Worm (Caenorhabditis elegans) whole organism, young adult: ENCODE data around the gene flr-4.
A peak's percentile ranks its signal among the peaks of the same experiment; 100 is the strongest.

Experiments
- B0019.2 ChIP-seq: fragments of 200-800 bp; sonication (Bioruptor generic); conservative IDR thresholded peaks from 2 replicates; pipeline ENCODE4 v1.3.6; 2022; ENCODE audit warnings: missing genetic modification reagents, missing genetic modification characterization, missing compliant biosample characterization
- D2030.7 ChIP-seq: fragments of 200-800 bp; sonication (Bioruptor generic); IDR thresholded peaks from 2 replicates; pipeline ENCODE4 v1.3.6; 2022; ENCODE audit warnings: missing genetic modification reagents, missing genetic modification characterization, missing compliant biosample characterization
- F39B2.1 ChIP-seq: fragments of 200-800 bp; sonication (Bioruptor generic); IDR thresholded peaks from 2 replicates; pipeline ENCODE4 v1.3.6; 2022; ENCODE audit warnings: missing genetic modification reagents, missing genetic modification characterization, missing compliant biosample characterization
- F49E8.2 ChIP-seq: sonication (generic microtip); optimal IDR thresholded peaks from 3 replicates; lab custom pipeline; 2017; ENCODE audit warnings: missing genetic modification characterization, mild to moderate bottlenecking, missing compliant biosample characterization, antibody characterized with exemption, moderate library complexity; ENCODE audit not compliant: insufficient read depth
- T07F8.4 ChIP-seq: sonication (generic microtip); optimal IDR thresholded peaks from 2 replicates; lab custom pipeline; 2016; ENCODE audit warnings: mild to moderate bottlenecking, missing genetic modification characterization, moderate library complexity, missing compliant biosample characterization
- Y53F4B.3 ChIP-seq: fragments of 200-800 bp; sonication (Bioruptor generic); IDR thresholded peaks from 2 replicates; pipeline ENCODE4 v1.3.6; 2022; ENCODE audit warnings: missing genetic modification reagents, missing genetic modification characterization, missing compliant biosample characterization
- Y67H2A.10 ChIP-seq: fragments of 200-800 bp; sonication (Bioruptor generic); conservative IDR thresholded peaks from 2 replicates; pipeline ENCODE4 v1.3.6; 2022; ENCODE audit warnings: missing genetic modification reagents, missing genetic modification characterization, missing compliant biosample characterization
- Y79H2A.3 ChIP-seq: fragments of 200-800 bp; sonication (Bioruptor generic); conservative IDR thresholded peaks from 2 replicates; pipeline ENCODE4 v1.3.6; 2022; ENCODE audit warnings: missing genetic modification reagents, missing genetic modification characterization, missing compliant biosample characterization
- Y95B8A.8 ChIP-seq: fragments of 200-800 bp; sonication (Bioruptor generic); IDR thresholded peaks from 2 replicates; pipeline ENCODE4 v1.3.6; 2022; ENCODE audit warnings: missing genetic modification reagents, missing genetic modification characterization, missing compliant biosample characterization
- aptf-2 ChIP-seq: fragments of 200-800 bp; sonication (Bioruptor generic); conservative IDR thresholded peaks from 2 replicates; pipeline ENCODE4 v1.3.6; 2022; ENCODE audit warnings: missing genetic modification reagents, missing genetic modification characterization, missing compliant biosample characterization
- atf-7 ChIP-seq: sonication (generic microtip); optimal IDR thresholded peaks from 2 replicates; lab custom pipeline; 2017; ENCODE audit warnings: mild to moderate bottlenecking, missing genetic modification characterization, missing compliant biosample characterization
- cebp-1 ChIP-seq, 2 experiments: fragments of 200-800 bp in 1 of 2; sonication (Bioruptor generic) in 1 of 2; sonication (generic microtip) in 1 of 2; IDR thresholded peaks in 1 of 2; optimal IDR thresholded peaks in 1 of 2; 2 replicates each; pipeline versions ENCODE4 v1.3.6 to Lab custom; 2017 to 2022; ENCODE audit warnings: missing compliant biosample characterization in 2 of 2, missing genetic modification characterization in 2 of 2, mild to moderate bottlenecking in 1 of 2, missing genetic modification reagents in 1 of 2, moderate library complexity in 1 of 2
- ceh-40 ChIP-seq: fragments of 200-800 bp; sonication (Bioruptor generic); IDR thresholded peaks from 2 replicates; pipeline ENCODE4 v1.3.6; 2022; ENCODE audit warnings: missing genetic modification characterization, missing compliant biosample characterization
- dpff-1 ChIP-seq: sonication (generic microtip); optimal IDR thresholded peaks from 2 replicates; lab custom pipeline; 2017; ENCODE audit warnings: mild to moderate bottlenecking, missing genetic modification characterization, missing compliant biosample characterization
- ekl-4 ChIP-seq: fragments of 200-800 bp; sonication (Bioruptor generic); IDR thresholded peaks from 2 replicates; pipeline ENCODE4 v1.3.6; 2022; ENCODE audit warnings: missing genetic modification reagents, missing genetic modification characterization, missing compliant biosample characterization
- hmg-20 ChIP-seq: fragments of 200-800 bp; sonication (Bioruptor generic); IDR thresholded peaks from 2 replicates; pipeline ENCODE4 v1.3.6; 2022; ENCODE audit warnings: missing genetic modification reagents, missing genetic modification characterization, missing compliant biosample characterization
- hsf-1 ChIP-seq: fragments of 200-800 bp; sonication (Bioruptor generic); IDR thresholded peaks from 2 replicates; pipeline ENCODE4 v1.3.6; 2022; ENCODE audit warnings: missing genetic modification reagents, missing genetic modification characterization, missing compliant biosample characterization
- let-526 ChIP-seq: fragments of 200-800 bp; sonication (Bioruptor generic); IDR thresholded peaks from 2 replicates; pipeline ENCODE4 v1.3.6; 2022; ENCODE audit warnings: missing genetic modification reagents, missing genetic modification characterization, missing compliant biosample characterization
- lir-1 ChIP-seq: fragments of 200-800 bp; sonication (Bioruptor generic); conservative IDR thresholded peaks from 2 replicates; pipeline ENCODE4 v1.3.6; 2022; ENCODE audit warnings: missing genetic modification reagents, missing genetic modification characterization, missing compliant biosample characterization
- madf-8 ChIP-seq: fragments of 200-800 bp; sonication (Bioruptor generic); conservative IDR thresholded peaks from 2 replicates; pipeline ENCODE4 v1.3.6; 2022; ENCODE audit warnings: missing genetic modification reagents, missing genetic modification characterization, missing compliant biosample characterization
- nfyb-1 ChIP-seq: fragments of 200-800 bp; sonication (Bioruptor generic); IDR thresholded peaks from 2 replicates; pipeline ENCODE4 v1.3.6; 2022; ENCODE audit warnings: missing genetic modification reagents, missing genetic modification characterization, missing compliant biosample characterization
- nhr-120 ChIP-seq: fragments of 200-800 bp; sonication (Bioruptor generic); IDR thresholded peaks from 2 replicates; pipeline ENCODE4 v1.3.6; 2022; ENCODE audit warnings: missing genetic modification characterization, missing compliant biosample characterization
- nhr-27 ChIP-seq: fragments of 200-800 bp; sonication (Bioruptor generic); optimal IDR thresholded peaks from 2 replicates; lab custom pipeline; 2018; ENCODE audit warnings: mild to moderate bottlenecking, missing genetic modification characterization, moderate library complexity, missing compliant biosample characterization
- nhr-80 ChIP-seq: sonication (generic microtip); optimal IDR thresholded peaks from 2 replicates; lab custom pipeline; 2016; ENCODE audit warnings: missing genetic modification characterization, missing compliant biosample characterization
- rec-8 ChIP-seq, 2 experiments: sonication (generic microtip); optimal IDR thresholded peaks; 2 replicates each; lab custom pipeline; 2016; ENCODE audit warnings: mild to moderate bottlenecking in 2 of 2, missing genetic modification characterization in 2 of 2, missing genetic modification reagents in 2 of 2, missing genotype in 2 of 2, missing biosample characterization in 1 of 2, missing compliant biosample characterization in 1 of 2, moderate library complexity in 1 of 2
- sdz-38 ChIP-seq: sonication (generic microtip); optimal IDR thresholded peaks from 2 replicates; lab custom pipeline; 2016; ENCODE audit warnings: missing genotype, missing genetic modification characterization, missing compliant biosample characterization
- snpc-1.1 ChIP-seq: sonication (generic microtip); optimal IDR thresholded peaks from 2 replicates; lab custom pipeline; 2017; ENCODE audit warnings: missing genetic modification characterization, mild to moderate bottlenecking, missing compliant biosample characterization, antibody characterized with exemption, moderate library complexity, missing genotype, missing genetic modification reagents; ENCODE audit not compliant: insufficient read depth
- snpc-4 ChIP-seq, 5 experiments: fragments of 150-350 bp in 1 of 5; sonication (generic microtip) in 4 of 5; optimal IDR thresholded peaks; 2 replicates each; lab custom pipeline; 2014 to 2018; ENCODE audit warnings: missing genetic modification characterization in 5 of 5, missing biosample characterization in 3 of 5, antibody characterized with exemption in 2 of 5, mild to moderate bottlenecking in 2 of 5, missing compliant biosample characterization in 2 of 5, missing genotype in 2 of 5, moderate library complexity in 2 of 5, missing genetic modification reagents in 1 of 5
- tbp1 ChIP-seq: fragments of 200-800 bp; sonication (Bioruptor generic); optimal IDR thresholded peaks from 2 replicates; lab custom pipeline; 2018; ENCODE audit warnings: mild to moderate bottlenecking, missing genetic modification characterization, missing compliant biosample characterization
- zfh-2 ChIP-seq: fragments of 200-800 bp; sonication (Bioruptor generic); conservative IDR thresholded peaks from 2 replicates; pipeline ENCODE4 v1.3.6; 2022; ENCODE audit warnings: missing genetic modification reagents, missing genetic modification characterization, missing compliant biosample characterization
- ztf-6 ChIP-seq: fragments of 200-800 bp; sonication (Bioruptor generic); IDR thresholded peaks from 2 replicates; pipeline ENCODE4 v1.3.6; 2022; ENCODE audit warnings: missing genetic modification reagents, missing genetic modification characterization, missing compliant biosample characterization

The flr-4 gene

DNA sequence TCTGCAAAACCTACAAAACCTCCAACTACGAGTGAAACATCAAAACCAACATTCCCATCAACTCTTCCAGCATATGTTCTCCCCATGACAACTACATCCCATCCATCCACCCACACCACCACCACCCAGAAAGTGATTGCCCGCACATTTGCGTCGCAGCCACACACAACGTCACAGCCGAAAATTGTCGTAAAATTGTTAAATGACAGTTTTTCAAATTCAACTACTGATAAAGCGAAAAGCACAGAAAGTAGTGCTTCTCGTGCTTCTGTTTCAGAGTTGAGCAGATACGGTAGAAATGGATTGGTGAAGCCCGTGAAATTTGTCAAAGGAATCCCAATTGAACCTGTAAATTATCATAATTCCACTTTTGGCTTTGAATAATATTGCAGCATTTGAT, 1.4 kb upstream of the flr-4 start:
- TF ChIP-seq Y95B8A.8 (GFP tag; lab: Robert Waterston, UW) (no peak), dpff-1 (no peak), F39B2.1 (GFP tag; lab: Robert Waterston, UW) (no peak), F49E8.2 (no peak), nhr-80 (tag; lab: Kevin White, UChicago) (peak; percentile 52)

DNA sequence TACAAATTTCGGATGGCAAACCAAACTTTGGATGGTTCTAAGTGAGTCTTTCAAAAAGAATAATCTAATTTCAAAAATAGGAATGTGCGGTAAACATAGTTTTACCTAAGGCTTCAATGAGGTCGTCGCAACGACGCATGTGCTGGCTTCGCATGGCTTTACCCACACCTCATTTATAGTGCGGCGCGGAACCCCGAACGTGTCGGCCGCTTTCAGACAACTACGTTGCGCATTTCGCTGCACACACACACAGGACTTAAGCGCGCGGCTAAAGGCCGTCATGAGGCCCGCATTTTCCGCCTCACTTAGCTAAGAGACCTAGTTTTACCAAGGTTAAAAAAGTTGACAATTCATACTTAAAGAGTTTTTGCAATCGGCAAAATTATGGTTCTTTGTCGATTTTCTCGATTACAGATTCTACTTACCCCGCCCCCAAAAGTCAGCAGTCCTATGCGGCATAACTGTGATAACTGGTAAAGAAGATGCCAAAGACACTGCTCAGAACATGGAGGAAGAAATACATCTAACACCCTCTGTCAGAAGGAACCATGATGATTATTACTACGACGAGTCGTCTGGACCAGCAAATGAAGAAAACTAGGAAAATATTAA, 3.7 kb downstream of the flr-4 start:
- TF ChIP-seq zfh-2 (GFP tag; lab: Robert Waterston, UW) (no peak), F49E8.2 (no peak), aptf-2 (no peak), madf-8 (GFP tag; lab: Robert Waterston, UW) (no peak), snpc-1.1 (peak; percentile 57), hmg-20 (no peak), ekl-4 (no peak), nfyb-1 (GFP tag; lab: Robert Waterston, UW) (no peak), let-526 (GFP tag; lab: Robert Waterston, UW) (no peak), Y79H2A.3 (GFP tag; lab: Robert Waterston, UW) (no peak), tbp1 (GFP tag; lab: Kevin White, UChicago) (no peak), Y67H2A.10 (no peak), ceh-40 (no peak), T07F8.4 (tag; lab: Kevin White, UChicago) (no peak), F39B2.1 (GFP tag; lab: Robert Waterston, UW) (no peak), snpc-4 (GFP tag; optimal IDR thresholded peaks at IDR 0.05; lab: Kevin White, UChicago) (peak; percentile 47), snpc-4 (tag; optimal IDR thresholded peaks at IDR 0.05; lab: Kevin White, UChicago) (peak in 3 of 4 experiments; percentile 20 to 87 (median 84))

DNA sequence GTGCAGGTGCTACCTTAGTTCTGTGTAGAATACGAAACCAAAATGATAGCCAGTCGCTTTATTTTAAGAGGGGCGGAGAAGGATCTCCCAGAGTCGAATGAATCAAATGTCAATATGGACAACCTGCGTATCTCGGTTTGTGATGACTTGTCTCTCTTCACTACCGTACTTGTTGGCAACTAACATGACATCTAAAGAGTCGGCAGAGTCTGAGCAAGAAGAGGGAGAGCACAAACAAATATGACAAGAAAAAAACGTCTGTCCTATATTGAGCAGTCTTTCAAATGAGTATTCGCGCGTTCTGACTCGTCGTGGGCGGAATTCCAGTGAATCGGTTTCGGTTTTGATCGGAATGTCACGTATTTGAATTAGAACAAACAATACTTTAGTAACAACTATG, 5.8 kb downstream of the flr-4 start, which contains the start of gene F09B12.7:
Gene F09B12.7 (minus strand): TSS at position 101 of the 400 bp plus-strand sequence.
- no peak for TF ChIP-seq lir-1
- no peak for TF ChIP-seq sdz-38
- TF ChIP-seq ztf-6 = no peak
- TF ChIP-seq cebp-1 (GFP tag; IDR thresholded peaks at IDR 0.05; lab: Robert Waterston, UW) = no peak
- TF ChIP-seq cebp-1 (tag; optimal IDR thresholded peaks at IDR 0.05; lab: Kevin White, UChicago) = no peak
- no peak for TF ChIP-seq B0019.2 (GFP tag; lab: Robert Waterston, UW)
- TF ChIP-seq D2030.7 (GFP tag; lab: Robert Waterston, UW) = no peak
- no peak for TF ChIP-seq rec-8 (tag; optimal IDR thresholded peaks at IDR 0.05; lab: Kevin White, UChicago)
- no peak for TF ChIP-seq atf-7 (tag; lab: Kevin White, UChicago)
- TF ChIP-seq nhr-120 (GFP tag; lab: Robert Waterston, UW) = no peak
- no peak for TF ChIP-seq nhr-27
- TF ChIP-seq, all 124 proteins: peak for 0

DNA sequence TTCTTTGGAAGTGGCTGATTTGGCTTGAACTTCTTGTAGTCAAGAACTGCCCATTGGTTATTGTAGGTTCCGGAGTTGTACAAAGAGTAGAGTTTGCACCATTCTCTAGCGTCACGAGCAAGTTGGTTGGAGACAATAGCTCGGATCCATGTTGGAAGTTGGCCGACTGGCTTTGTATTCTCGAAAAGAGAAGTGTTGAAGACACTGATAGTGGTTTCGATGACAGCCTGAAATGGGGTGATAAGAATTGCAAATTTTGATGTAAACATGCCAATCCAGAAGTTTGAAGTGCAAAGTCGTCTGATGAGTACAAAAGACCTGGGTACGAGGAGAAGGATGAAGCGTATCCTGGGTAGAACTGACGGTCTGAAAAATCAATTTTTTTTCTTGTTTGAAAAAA, 7.1 kb downstream of the flr-4 start:
- TF ChIP-seq nhr-80 (tag; lab: Kevin White, UChicago) (peak; percentile 62), hsf-1 (GFP tag; lab: Robert Waterston, UW) (no peak), Y53F4B.3 (GFP tag; lab: Robert Waterston, UW) (no peak)
- TF ChIP-seq, all 124 proteins: peak for 1
